Worm (Caenorhabditis elegans) whole organism, young adult: ENCODE results near the gene C35D10.5.

Experiments used
- B0019.2 ChIP-seq: fragments of 200-800 bp; sonication (Bioruptor generic); conservative IDR thresholded peaks from 2 replicates; pipeline ENCODE4 v1.3.6; 2022; ENCODE audit warnings: missing genetic modification reagents, missing genetic modification characterization, missing compliant biosample characterization
- F39B2.1 ChIP-seq: fragments of 200-800 bp; sonication (Bioruptor generic); IDR thresholded peaks from 2 replicates; pipeline ENCODE4 v1.3.6; 2022; ENCODE audit warnings: missing genetic modification reagents, missing genetic modification characterization, missing compliant biosample characterization
- F57A8.1 ChIP-seq: fragments of 200-800 bp; sonication (Bioruptor generic); optimal IDR thresholded peaks from 2 replicates; lab custom pipeline; 2018; ENCODE audit warnings: mild to moderate bottlenecking, missing genetic modification characterization, moderate library complexity, missing compliant biosample characterization
- K11D2.4 ChIP-seq: fragments of 200-800 bp; sonication (Bioruptor generic); IDR thresholded peaks from 2 replicates; pipeline ENCODE4 v1.3.6; 2022; ENCODE audit warnings: missing genetic modification reagents, missing genetic modification characterization, missing compliant biosample characterization
- T07F8.4 ChIP-seq: sonication (generic microtip); optimal IDR thresholded peaks from 2 replicates; lab custom pipeline; 2016; ENCODE audit warnings: mild to moderate bottlenecking, missing genetic modification characterization, moderate library complexity, missing compliant biosample characterization
- Y53G8AR.9 ChIP-seq: fragments of 200-800 bp; sonication (Bioruptor generic); conservative IDR thresholded peaks from 2 replicates; pipeline ENCODE4 v1.3.6; 2022; ENCODE audit warnings: missing genetic modification reagents, missing genetic modification characterization, missing compliant biosample characterization
- atf-7 ChIP-seq: sonication (generic microtip); optimal IDR thresholded peaks from 2 replicates; lab custom pipeline; 2017; ENCODE audit warnings: mild to moderate bottlenecking, missing genetic modification characterization, missing compliant biosample characterization
- attf-5 ChIP-seq: fragments of 200-800 bp; sonication (Bioruptor generic); optimal IDR thresholded peaks from 2 replicates; lab custom pipeline; 2018; ENCODE audit warnings: mild to moderate bottlenecking, missing genetic modification characterization, missing compliant biosample characterization
- dpl-1 ChIP-seq: fragments of 150-350 bp; optimal IDR thresholded peaks from 2 replicates; lab custom pipeline; 2014; ENCODE audit warnings: missing biosample characterization, missing genetic modification reagents, missing genetic modification characterization
- efl-1 ChIP-seq: fragments of 150-350 bp; optimal IDR thresholded peaks from 2 replicates; lab custom pipeline; 2014; ENCODE audit warnings: missing biosample characterization, missing genetic modification reagents, missing genetic modification characterization
- ets-4 ChIP-seq: fragments of 200-800 bp; sonication (Bioruptor generic); optimal IDR thresholded peaks from 2 replicates; lab custom pipeline; 2018; ENCODE audit warnings: mild to moderate bottlenecking, missing genetic modification characterization, missing compliant biosample characterization
- hmg-1.2 ChIP-seq: fragments of 200-800 bp; sonication (Bioruptor generic); IDR thresholded peaks from 2 replicates; pipeline ENCODE4 v1.3.6; 2022; ENCODE audit warnings: missing genetic modification reagents, missing genetic modification characterization, missing compliant biosample characterization
- lag-1 ChIP-seq: fragments of 200-800 bp; sonication (Bioruptor generic); IDR thresholded peaks from 2 replicates; pipeline ENCODE4 v1.3.6; 2022; ENCODE audit warnings: missing genetic modification reagents, missing genetic modification characterization, missing compliant biosample characterization
- let-607 ChIP-seq, 2 experiments: fragments of 200-800 bp in 1 of 2; sonication (Bioruptor generic) in 1 of 2; sonication (generic microtip) in 1 of 2; optimal IDR thresholded peaks; 2 replicates each; lab custom pipeline; 2016 to 2018; ENCODE audit warnings: mild to moderate bottlenecking in 2 of 2, missing compliant biosample characterization in 2 of 2, missing genetic modification characterization in 2 of 2, moderate library complexity in 2 of 2, missing genotype in 1 of 2
- lin-35 ChIP-seq, 3 experiments: fragments of 150-350 bp in 2 of 3; sonication (generic microtip) in 1 of 3; optimal IDR thresholded peaks; 2 replicates each; lab custom pipeline; 2014 to 2018; ENCODE audit warnings: missing biosample characterization in 3 of 3, missing genetic modification characterization in 3 of 3, missing genetic modification reagents in 3 of 3
- lin-40 ChIP-seq: sonication (generic microtip); optimal IDR thresholded peaks from 2 replicates; lab custom pipeline; 2016; ENCODE audit warnings: missing genetic modification characterization, mild to moderate bottlenecking, missing compliant biosample characterization, missing genotype, missing genetic modification reagents
- lin-54 ChIP-seq: fragments of 200-800 bp; sonication (Bioruptor generic); optimal IDR thresholded peaks from 2 replicates; lab custom pipeline; 2018; ENCODE audit warnings: mild to moderate bottlenecking, missing genetic modification characterization, missing compliant biosample characterization
- lsl-1 ChIP-seq: fragments of 200-800 bp; sonication (Bioruptor generic); optimal IDR thresholded peaks from 2 replicates; lab custom pipeline; 2018; ENCODE audit warnings: mild to moderate bottlenecking, missing genetic modification characterization, moderate library complexity, missing compliant biosample characterization
- madf-3 ChIP-seq: fragments of 200-800 bp; sonication (Bioruptor generic); IDR thresholded peaks from 2 replicates; pipeline ENCODE4 v1.3.6; 2022; ENCODE audit warnings: missing genetic modification reagents, missing genetic modification characterization, missing compliant biosample characterization
- madf-8 ChIP-seq: fragments of 200-800 bp; sonication (Bioruptor generic); conservative IDR thresholded peaks from 2 replicates; pipeline ENCODE4 v1.3.6; 2022; ENCODE audit warnings: missing genetic modification reagents, missing genetic modification characterization, missing compliant biosample characterization
- nhr-179 ChIP-seq: sonication (generic microtip); optimal IDR thresholded peaks from 2 replicates; lab custom pipeline; 2016; ENCODE audit warnings: mild to moderate bottlenecking, missing genetic modification characterization, missing compliant biosample characterization
- nhr-80 ChIP-seq: sonication (generic microtip); optimal IDR thresholded peaks from 2 replicates; lab custom pipeline; 2016; ENCODE audit warnings: missing genetic modification characterization, missing compliant biosample characterization
- pha-4 ChIP-seq: fragments of 150-350 bp; sonication (generic microtip); optimal IDR thresholded peaks from 2 replicates; lab custom pipeline; 2014; ENCODE audit warnings: missing biosample characterization, missing genetic modification reagents, missing genetic modification characterization
- snpc-4 ChIP-seq, 5 experiments: fragments of 150-350 bp in 1 of 5; sonication (generic microtip) in 4 of 5; optimal IDR thresholded peaks; 2 replicates each; lab custom pipeline; 2014 to 2018; ENCODE audit warnings: missing genetic modification characterization in 5 of 5, missing biosample characterization in 3 of 5, antibody characterized with exemption in 2 of 5, mild to moderate bottlenecking in 2 of 5, missing compliant biosample characterization in 2 of 5, missing genotype in 2 of 5, moderate library complexity in 2 of 5, missing genetic modification reagents in 1 of 5
- ztf-18 ChIP-seq: sonication (generic microtip); optimal IDR thresholded peaks from 2 replicates; lab custom pipeline; 2016; ENCODE audit warnings: missing genotype, mild to moderate bottlenecking, missing genetic modification characterization, missing compliant biosample characterization

The C35D10.5 gene

DNA sequence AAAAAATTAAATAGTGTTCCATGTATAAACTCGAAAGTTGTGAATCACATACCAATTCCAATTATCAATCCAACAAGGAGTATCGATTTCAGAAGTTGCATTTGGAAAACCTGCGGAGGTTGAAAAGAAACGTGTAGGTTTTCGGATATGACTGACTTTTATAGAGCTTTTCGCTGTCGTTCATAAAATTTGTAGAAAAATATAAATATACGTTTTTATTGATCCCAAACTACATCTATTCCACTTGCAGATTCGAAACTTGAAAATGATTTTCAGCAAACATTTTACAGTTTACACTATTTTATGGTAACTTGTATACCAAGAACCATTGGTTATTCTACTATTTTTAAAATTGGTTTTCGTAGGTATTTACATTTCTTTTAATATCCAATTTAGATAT lies 20.0 kb upstream of the C35D10.5 start, which contains the start of gene clec-156:
Gene clec-156 (minus strand): TSS at position 101 of the 400 bp plus-strand sequence.
- TF ChIP-seq Y53G8AR.9: no peak

DNA sequence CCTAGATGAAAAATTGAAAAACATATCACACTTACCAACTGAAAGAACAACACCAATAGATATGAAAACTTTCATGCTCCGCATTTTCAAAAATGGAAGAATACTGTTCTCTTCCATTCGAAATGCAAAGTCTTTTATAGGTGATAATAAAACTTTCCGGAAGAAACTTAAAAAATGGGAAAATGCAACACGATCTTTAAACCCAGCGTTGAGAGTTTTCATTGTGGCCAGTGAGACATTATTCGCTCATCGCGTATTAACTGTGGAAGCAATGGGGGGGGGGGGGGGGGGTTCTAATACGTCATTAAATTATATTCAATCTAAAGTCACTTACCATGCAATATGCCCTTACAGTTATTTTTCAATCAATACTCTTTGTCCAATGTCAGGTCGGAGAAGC lies 17.8 kb upstream of the C35D10.5 start, which contains the start of the genes clec-157 and fkh-5:
Gene clec-157 (minus strand): TSS at position 101 of the 400 bp plus-strand sequence.
Gene fkh-5 (plus strand): TSS at position 336 of the 400 bp plus-strand sequence.
- TF ChIP-seq F57A8.1 (GFP tag; lab: Kevin White, UChicago) (no peak), K11D2.4 (no peak), snpc-4 (GFP tag; optimal IDR thresholded peaks at IDR 0.05; lab: Kevin White, UChicago) (no peak), snpc-4 (tag; optimal IDR thresholded peaks at IDR 0.05; lab: Kevin White, UChicago) (no peak), F39B2.1 (GFP tag; lab: Robert Waterston, UW) (no peak)
- TF ChIP-seq, all 124 proteins: peak for 0

DNA sequence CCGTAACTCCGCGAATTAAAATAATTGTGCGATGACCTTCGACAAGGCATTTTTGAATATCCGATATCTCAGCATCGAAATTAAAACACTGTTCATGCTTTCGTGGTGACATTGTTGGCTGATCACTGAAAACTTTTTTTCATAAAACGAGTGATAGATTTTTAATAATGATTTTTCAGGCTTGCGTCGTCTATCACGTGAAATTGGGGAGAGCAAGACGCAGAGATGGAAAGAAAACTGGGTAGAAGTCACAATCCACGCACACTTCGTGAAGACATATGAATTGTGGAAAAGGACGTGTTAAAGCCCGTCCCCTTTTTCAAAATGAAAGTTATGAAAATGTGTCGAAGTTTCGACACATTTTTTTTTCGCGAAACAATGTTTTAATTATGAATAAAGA lies 12.4 kb upstream of the C35D10.5 start, which contains the start of gene nonu-1:
Gene nonu-1 (minus strand): TSS at position 169 of the 400 bp plus-strand sequence.
- TF ChIP-seq dpl-1 (GFP tag; lab: Kevin White, UChicago) (no peak), hmg-1.2 (peak; percentile 32; the same call in 1 of the 2 replicates), attf-5 (GFP tag; lab: Kevin White, UChicago) (peak; percentile 37), let-607 (tag; optimal IDR thresholded peaks at IDR 0.05; lab: Kevin White, UChicago) (peak in 1 of 2 experiments; percentile 25)

DNA sequence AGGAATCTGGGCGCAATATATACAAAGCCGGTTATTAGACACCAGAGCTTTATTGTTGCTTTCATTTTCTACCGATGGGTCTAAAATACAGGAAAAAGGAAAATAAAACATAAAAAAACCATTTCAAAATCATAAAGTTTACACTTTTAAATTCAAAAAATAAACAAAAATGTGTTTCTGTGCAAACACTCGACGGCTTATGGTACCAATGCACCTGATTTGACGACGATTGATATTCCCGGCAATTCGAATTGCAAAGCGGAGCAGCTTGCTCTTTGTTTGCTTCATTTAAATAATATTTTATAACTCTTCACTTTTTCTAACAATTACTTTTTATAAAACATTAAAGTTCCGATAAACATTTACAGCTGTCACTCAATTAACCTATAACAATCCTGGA lies 12.0 kb upstream of the C35D10.5 start, which contains the start of gene F26A1.1:
Gene F26A1.1 (plus strand): TSS at position 369 of the 400 bp plus-strand sequence.
- TF ChIP-seq ztf-18 (tag; lab: Kevin White, UChicago): no peak
- peak in 1 of 3 experiments; percentile 29 for TF ChIP-seq lin-35 (GFP tag; optimal IDR thresholded peaks at IDR 0.05; lab: Kevin White, UChicago)
- TF ChIP-seq lin-54 (GFP tag; lab: Kevin White, UChicago): peak; percentile 21
- TF ChIP-seq dpl-1 (GFP tag; lab: Kevin White, UChicago): peak; percentile 14
- peak; percentile 43 for TF ChIP-seq lsl-1 (GFP tag; lab: Kevin White, UChicago)
- no peak for TF ChIP-seq nhr-179
- TF ChIP-seq lin-40 (tag; lab: Kevin White, UChicago): no peak
- TF ChIP-seq efl-1 (GFP tag; lab: Kevin White, UChicago): peak; percentile 4

DNA sequence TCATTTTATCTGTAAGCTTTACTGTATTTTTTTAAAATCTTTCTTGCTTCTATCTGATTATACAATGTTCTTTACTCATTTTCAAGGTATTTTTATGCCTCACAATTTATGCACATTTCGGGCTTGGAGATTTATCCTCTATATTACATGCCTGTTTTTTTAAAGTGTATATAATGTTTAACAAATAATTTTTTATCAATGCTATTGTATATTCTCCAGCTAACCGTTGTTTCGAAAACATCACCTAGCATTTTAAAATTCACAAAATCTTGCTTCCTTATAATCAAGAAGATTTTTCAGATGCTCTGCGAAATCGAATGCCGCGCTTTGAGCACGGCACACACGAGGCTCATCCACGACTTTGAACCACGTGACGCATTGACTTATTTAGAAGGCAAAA lies 10.1 kb upstream of the C35D10.5 start, which contains the start of gene ced-4:
Gene ced-4 (plus strand): TSS at position 301 of the 400 bp plus-strand sequence.
- no peak for TF ChIP-seq pha-4 (tag; lab: Kevin White, UChicago)
- TF ChIP-seq lin-35 (GFP tag; optimal IDR thresholded peaks at IDR 0.05; lab: Kevin White, UChicago): peak in 1 of 3 experiments; percentile 1
- TF ChIP-seq madf-3 (GFP tag; lab: Robert Waterston, UW): 0 out of 2 replicates have a peak, but pooled peaks have one; percentile 32
- no peak for TF ChIP-seq atf-7
- TF ChIP-seq lsl-1 (GFP tag; lab: Kevin White, UChicago): no peak

DNA sequence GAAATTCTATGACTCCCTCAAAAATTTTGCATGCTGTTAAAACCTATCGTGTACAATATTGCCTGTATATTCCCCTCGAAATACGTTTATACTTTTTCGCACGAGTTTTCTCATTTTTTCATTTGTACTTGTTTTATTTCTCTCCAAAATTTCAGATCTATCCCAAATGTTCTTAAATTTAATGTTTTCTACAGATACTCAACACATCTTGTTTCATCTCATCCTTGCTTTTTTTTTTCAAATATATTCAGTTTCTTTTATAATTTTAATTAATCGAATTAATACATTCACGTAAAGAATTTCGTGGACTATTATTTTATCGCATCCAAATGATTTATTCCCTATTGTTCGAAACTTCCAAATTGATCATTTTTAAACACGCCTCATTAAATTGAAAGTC lies 7.2 kb upstream of the C35D10.5 start, which contains the start of gene C35D10.8:
Gene C35D10.8 (plus strand): TSS at position 301 of the 400 bp plus-strand sequence.
- TF ChIP-seq T07F8.4 (tag; lab: Kevin White, UChicago): no peak
- no peak for TF ChIP-seq lag-1 (GFP tag; lab: Robert Waterston, UW)
- no peak for TF ChIP-seq B0019.2 (GFP tag; lab: Robert Waterston, UW)
- TF ChIP-seq atf-7: no peak
- no peak for TF ChIP-seq ets-4 (GFP tag; lab: Kevin White, UChicago)
- no peak for TF ChIP-seq madf-8 (GFP tag; lab: Robert Waterston, UW)
- no peak for TF ChIP-seq F39B2.1 (GFP tag; lab: Robert Waterston, UW)
- no peak for TF ChIP-seq nhr-80 (tag; lab: Kevin White, UChicago)
- TF ChIP-seq hmg-1.2: no peak
